Worm (Caenorhabditis elegans) whole organism, young adult: ENCODE results near the gene nspc-13.

Source experiments
- B0019.2 ChIP-seq: fragments of 200-800 bp; sonication (Bioruptor generic); conservative IDR thresholded peaks from 2 replicates; pipeline ENCODE4 v1.3.6; 2022; ENCODE audit warnings: missing genetic modification reagents, missing genetic modification characterization, missing compliant biosample characterization
- attf-3 ChIP-seq: fragments of 200-800 bp; sonication (Bioruptor generic); conservative IDR thresholded peaks from 2 replicates; pipeline ENCODE4 v1.3.6; 2022; ENCODE audit warnings: missing genetic modification reagents, missing genetic modification characterization, missing compliant biosample characterization
- ceh-100 ChIP-seq: fragments of 200-800 bp; sonication (Bioruptor generic); IDR thresholded peaks from 2 replicates; pipeline ENCODE4 v1.3.6; 2022; ENCODE audit warnings: missing genetic modification reagents, missing genetic modification characterization, missing compliant biosample characterization
- dpff-1 ChIP-seq: sonication (generic microtip); optimal IDR thresholded peaks from 2 replicates; lab custom pipeline; 2017; ENCODE audit warnings: mild to moderate bottlenecking, missing genetic modification characterization, missing compliant biosample characterization
- efl-1 ChIP-seq: fragments of 150-350 bp; optimal IDR thresholded peaks from 2 replicates; lab custom pipeline; 2014; ENCODE audit warnings: missing biosample characterization, missing genetic modification reagents, missing genetic modification characterization
- lag-1 ChIP-seq: fragments of 200-800 bp; sonication (Bioruptor generic); IDR thresholded peaks from 2 replicates; pipeline ENCODE4 v1.3.6; 2022; ENCODE audit warnings: missing genetic modification reagents, missing genetic modification characterization, missing compliant biosample characterization
- rpc-1 ChIP-seq, 2 experiments: fragments of 150-350 bp in 1 of 2; sonication (generic microtip) in 1 of 2; optimal IDR thresholded peaks; 2 replicates each; lab custom pipeline; 2014 to 2018; ENCODE audit warnings: missing biosample characterization in 1 of 2, missing genetic modification characterization in 1 of 2, missing genetic modification reagents in 1 of 2, missing genotype in 1 of 2
- snpc-4 ChIP-seq, 5 experiments: fragments of 150-350 bp in 1 of 5; sonication (generic microtip) in 4 of 5; optimal IDR thresholded peaks; 2 replicates each; lab custom pipeline; 2014 to 2018; ENCODE audit warnings: missing genetic modification characterization in 5 of 5, missing biosample characterization in 3 of 5, antibody characterized with exemption in 2 of 5, mild to moderate bottlenecking in 2 of 5, missing compliant biosample characterization in 2 of 5, missing genotype in 2 of 5, moderate library complexity in 2 of 5, missing genetic modification reagents in 1 of 5
- unc-130 ChIP-seq: sonication (generic microtip); optimal IDR thresholded peaks from 2 replicates; lab custom pipeline; 2016; ENCODE audit warnings: missing genetic modification reagents, missing genetic modification characterization, missing compliant biosample characterization
- zfh-2 ChIP-seq: fragments of 200-800 bp; sonication (Bioruptor generic); conservative IDR thresholded peaks from 2 replicates; pipeline ENCODE4 v1.3.6; 2022; ENCODE audit warnings: missing genetic modification reagents, missing genetic modification characterization, missing compliant biosample characterization

- TF ChIP-seq rpc-1 (optimal IDR thresholded peaks at IDR 0.05; lab: Kevin White, UChicago): no peak
- no peak for TF ChIP-seq rpc-1 (tag; optimal IDR thresholded peaks at IDR 0.05; lab: Kevin White, UChicago)
- no peak for TF ChIP-seq dpff-1 (tag; lab: Kevin White, UChicago)
- TF ChIP-seq attf-3 (GFP tag; lab: Robert Waterston, UW): no peak
- no peak for TF ChIP-seq efl-1 (GFP tag; lab: Kevin White, UChicago)
- TF ChIP-seq lag-1 (GFP tag; lab: Robert Waterston, UW): no peak
- no peak for TF ChIP-seq B0019.2 (GFP tag; lab: Robert Waterston, UW)
- TF ChIP-seq snpc-4 (GFP tag; optimal IDR thresholded peaks at IDR 0.05; lab: Kevin White, UChicago): no peak
- no peak for TF ChIP-seq snpc-4 (tag; optimal IDR thresholded peaks at IDR 0.05; lab: Kevin White, UChicago)
- TF ChIP-seq unc-130 (GFP tag; lab: Kevin White, UChicago): no peak
- no peak for TF ChIP-seq ceh-100
- no peak for TF ChIP-seq zfh-2
These were observed 28.6 kb upstream of the nspc-13 start, which contains the start of gene srd-45 for ce11 chrX:12328676-12329075.
